Fruit fly (Drosophila melanogaster) whole organism, larva: ENCODE measurements around the gene mre11.

Experiments
- noc ChIP-seq: fragments of 200-800 bp; sonication (Bioruptor generic); optimal IDR thresholded peaks from 3 replicates; lab custom pipeline; 2019; ENCODE audit warnings: missing biosample characterization, mild to moderate bottlenecking, missing genetic modification characterization, moderate library complexity

mre11 gene

dm6 chr2L:11307072-11307471, 25.2 kb downstream of the mre11 start:
- no peak for TF ChIP-seq noc (tag; lab: Kevin White, UChicago)

- TF ChIP-seq noc (tag; lab: Kevin White, UChicago), result no peak
These were observed 27.9 kb downstream of the mre11 start for dm6 chr2L:11309806-11310205.

dm6 chr2L:11317655-11318278, 35.9 kb downstream of the mre11 start:
- TF ChIP-seq noc (tag; lab: Kevin White, UChicago), result no peak

dm6 chr2L:11318464-11318863, 36.6 kb downstream of the mre11 start:
- TF ChIP-seq noc (tag; lab: Kevin White, UChicago), result no peak

dm6 chr2L:11319221-11319620, 37.3 kb downstream of the mre11 start:
- TF ChIP-seq noc (tag; lab: Kevin White, UChicago), result no peak

dm6 chr2L:11322115-11322514, 40.2 kb downstream of the mre11 start:
- TF ChIP-seq noc (tag; lab: Kevin White, UChicago), result no peak

- TF ChIP-seq noc (tag; lab: Kevin White, UChicago), result no peak
These were observed 40.9 kb downstream of the mre11 start for dm6 chr2L:11322800-11323199.

dm6 chr2L:11323917-11324316, 42.0 kb downstream of the mre11 start:
- no peak for TF ChIP-seq noc (tag; lab: Kevin White, UChicago)

dm6 chr2L:11326373-11326772, 44.5 kb downstream of the mre11 start:
- TF ChIP-seq noc (tag; lab: Kevin White, UChicago), result no peak

- no peak for TF ChIP-seq noc (tag; lab: Kevin White, UChicago)
These were observed 46.5 kb downstream of the mre11 start for dm6 chr2L:11328357-11328756.

- peak; percentile 31 for TF ChIP-seq noc (tag; lab: Kevin White, UChicago)
These were observed 49.9 kb downstream of the mre11 start for dm6 chr2L:11331668-11332262.

- TF ChIP-seq noc (tag; lab: Kevin White, UChicago), result no peak
These were observed 51.2 kb downstream of the mre11 start for dm6 chr2L:11332978-11333539.
